Fruit fly (Drosophila melanogaster) whole organism, prepupa: ENCODE measurements around the gene CG31465.
A peak's percentile ranks its signal among the peaks of the same experiment; 100 is the strongest.

Experiments used
- CG11294 ChIP-seq: fragments of 200-800 bp; sonication (Bioruptor generic); IDR thresholded peaks from 2 replicates; pipeline ENCODE4 v1.3.6; 2022; ENCODE audit warnings: missing biosample characterization, missing genetic modification characterization
- CG11762 ChIP-seq: fragments of 200-800 bp; sonication (Bioruptor generic); optimal IDR thresholded peaks from 3 replicates; lab custom pipeline; 2016; ENCODE audit warnings: missing biosample characterization, missing genetic modification characterization; ENCODE audit not compliant: insufficient read depth
- CG4318 ChIP-seq: fragments of 200-800 bp; sonication (Bioruptor generic); optimal IDR thresholded peaks from 3 replicates; lab custom pipeline; 2017; ENCODE audit warnings: missing biosample characterization, mild to moderate bottlenecking, missing genetic modification characterization
- CG8632 ChIP-seq: fragments of 200-800 bp; sonication (Bioruptor generic); optimal IDR thresholded peaks from 3 replicates; lab custom pipeline; 2016; ENCODE audit warnings: missing biosample characterization, missing genetic modification characterization
- Eip78C ChIP-seq: fragments of 200-800 bp; sonication (Bioruptor generic); peaks from one replicate; lab custom pipeline; 2016; ENCODE audit warnings: missing biosample characterization, missing genetic modification characterization
- Hr39 ChIP-seq: fragments of 200-800 bp; sonication (Bioruptor generic); optimal IDR thresholded peaks from 2 replicates; lab custom pipeline; 2016; ENCODE audit warnings: missing biosample characterization, missing genetic modification characterization
- Sox14 ChIP-seq: fragments of 200-800 bp; sonication (Bioruptor generic); optimal IDR thresholded peaks from 3 replicates; lab custom pipeline; 2016; ENCODE audit warnings: missing biosample characterization, missing genetic modification characterization
- pdm3 ChIP-seq: fragments of 200-800 bp; sonication (Bioruptor generic); optimal IDR thresholded peaks from 3 replicates; lab custom pipeline; 2016; ENCODE audit warnings: missing biosample characterization, missing genetic modification characterization

Gene CG31465

dm6 chr3R:21931346-21931745, 50.7 kb downstream of the CG31465 start (continued):
- TF ChIP-seq pdm3 (GFP tag; lab: Kevin White, UChicago): peak; percentile 55
- no peak for TF ChIP-seq Sox14 (GFP tag; lab: Kevin White, UChicago)
- TF ChIP-seq Hr39 (GFP tag; lab: Kevin White, UChicago): no peak
- TF ChIP-seq Eip78C (GFP tag; lab: Kevin White, UChicago): peak; percentile 89
- peak; percentile 77 for TF ChIP-seq CG4318 (GFP tag; lab: Kevin White, UChicago)
- peak; percentile 70 for TF ChIP-seq CG8632
- TF ChIP-seq CG11762: peak; percentile 59
- peak; percentile 75 for TF ChIP-seq CG11294 (GFP tag; lab: Robert Waterston, UW)
